Worm (Caenorhabditis elegans): ENCODE measurements around the gene C16C8.26.
A peak's percentile ranks its signal among the peaks of the same experiment; 100 is the strongest.
"Not testable (repeated sequence)": the region's sequence is repeated elsewhere in the genome, so short reads cannot be mapped to it uniquely, and the experiment has no call there.

The C16C8.26 gene

DNA sequence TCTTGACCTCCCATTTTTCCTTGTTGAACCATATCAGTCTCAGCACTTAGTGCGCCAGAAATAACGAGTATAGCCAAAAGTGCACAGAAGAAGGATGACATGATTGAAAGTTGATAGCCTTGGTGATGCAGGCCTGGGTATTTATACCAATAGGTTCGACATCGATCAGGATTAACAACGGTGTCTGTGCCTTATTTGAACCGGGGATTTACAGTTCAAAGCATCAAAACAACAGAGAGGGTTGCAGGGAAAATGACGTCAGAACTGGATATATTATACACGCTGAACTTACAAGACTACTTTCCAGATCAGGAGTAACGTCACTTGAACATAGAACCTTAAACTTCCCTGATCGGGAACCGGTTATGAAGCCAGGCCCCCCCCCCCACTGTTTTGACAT is 14.2 kb upstream of the C16C8.26 start, which contains the start of gene Y49F6B.12:
Y49F6B.12 (minus strand) TSS at position 101 of the 400 bp plus-strand sequence.
- TF ChIP-seq ets-5 (GFP tag; IDR thresholded peaks at IDR 0.05) (no peak), unc-30 (tag; optimal IDR thresholded peaks at IDR 0.05) (no peak), nhr-11 (tag; optimal IDR thresholded peaks at IDR 0.05) (no peak), elt-2 (tag; optimal IDR thresholded peaks at IDR 0.05) (no peak), aly-2 (tag; optimal IDR thresholded peaks at IDR 0.05) (no peak), nhr-19 (GFP tag; conservative IDR thresholded peaks at IDR 0.05) (no peak), jun-1 (tag; optimal IDR thresholded peaks at IDR 0.05) (no peak), pax-3 (tag; optimal IDR thresholded peaks at IDR 0.05) (no peak)

DNA sequence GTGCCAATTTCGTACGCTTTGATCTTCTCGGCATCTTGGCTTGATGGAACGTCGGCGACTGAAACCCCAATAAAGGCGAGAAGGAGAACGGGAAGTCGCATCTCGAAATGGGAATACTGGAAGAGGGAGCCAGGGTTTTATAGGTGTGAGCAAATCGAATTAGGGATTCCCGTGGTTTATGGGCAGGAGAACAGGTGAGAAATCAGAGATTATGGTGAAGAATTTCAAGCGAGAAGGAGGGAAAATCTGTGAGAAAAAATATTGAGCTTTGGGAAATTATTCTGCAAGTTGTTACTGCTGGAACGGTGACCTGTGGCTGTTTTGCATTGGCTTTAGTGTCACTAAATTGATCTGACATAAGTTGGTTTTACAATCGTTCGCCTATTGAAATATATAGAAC is 13.5 kb upstream of the C16C8.26 start, which contains the start of gene Y49F6B.13:
Y49F6B.13 (minus strand) TSS at position 101 of the 400 bp plus-strand sequence.
- TF ChIP-seq efl-1 (optimal IDR thresholded peaks at IDR 0.05) (no peak), efl-1 (GFP tag; optimal IDR thresholded peaks at IDR 0.05 in 1 of 2) (peak in 1 of 2 experiments; percentile 47), sox-4 (tag; optimal IDR thresholded peaks at IDR 0.05) (no peak)

DNA sequence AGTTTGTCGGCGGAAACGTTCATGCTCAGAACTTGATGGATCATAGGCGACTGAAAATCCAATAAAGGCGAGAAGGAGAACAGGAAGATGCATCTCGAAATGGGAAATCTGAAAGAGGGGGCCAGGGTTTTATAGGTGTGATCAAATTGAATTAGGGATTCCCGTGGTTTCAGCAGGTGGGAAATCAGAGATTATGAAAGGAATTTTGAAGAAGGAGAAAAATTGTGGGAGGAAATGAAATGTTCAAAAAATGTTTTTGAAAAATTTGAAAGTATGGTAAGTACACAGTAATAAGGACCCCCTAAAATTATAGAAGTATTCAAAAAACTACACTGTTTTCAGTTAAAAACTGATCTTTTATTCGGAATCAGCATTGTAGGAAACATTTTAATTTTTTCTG is 12.4 kb upstream of the C16C8.26 start, which contains the start of gene Y49F6B.20:
Y49F6B.20 (minus strand) TSS at position 101 of the 400 bp plus-strand sequence.
- no peak for TF ChIP-seq nhr-19 (GFP tag; conservative IDR thresholded peaks at IDR 0.05)
- TF ChIP-seq ztf-11 (tag; optimal IDR thresholded peaks at IDR 0.05) = no peak
- TF ChIP-seq tbx-2 (tag; optimal IDR thresholded peaks at IDR 0.05) = no peak
- no peak for TF ChIP-seq rnt-1 (tag; optimal IDR thresholded peaks at IDR 0.05)
- no peak for TF ChIP-seq lin-39 (tag; optimal IDR thresholded peaks at IDR 0.05)
- TF ChIP-seq ets-5 (GFP tag; IDR thresholded peaks at IDR 0.05) = no peak
- TF ChIP-seq efl-3 (GFP tag; optimal IDR thresholded peaks at IDR 0.05) = no peak
- TF ChIP-seq lin-13 (GFP tag; optimal IDR thresholded peaks at IDR 0.05) = no peak
- TF ChIP-seq ceh-90 (tag; optimal IDR thresholded peaks at IDR 0.05) = no peak
- no peak for TF ChIP-seq vab-15 (tag; optimal IDR thresholded peaks at IDR 0.05)
- no peak for TF ChIP-seq unc-62 (GFP tag; optimal IDR thresholded peaks at IDR 0.05)
- TF ChIP-seq nhr-77 (tag; optimal IDR thresholded peaks at IDR 0.05) = no peak
- TF ChIP-seq lin-15B (tag; optimal IDR thresholded peaks at IDR 0.05) = no peak
- no peak for TF ChIP-seq lir-3 (tag; optimal IDR thresholded peaks at IDR 0.05; ENCODE audit: poor library complexity)
- TF ChIP-seq dpl-1 (GFP tag; optimal IDR thresholded peaks at IDR 0.05) = no peak
- TF ChIP-seq irx-1 (tag; optimal IDR thresholded peaks at IDR 0.05) = no peak
- no peak for TF ChIP-seq lin-14 (GFP tag; optimal IDR thresholded peaks at IDR 0.05)
- TF ChIP-seq nhr-76 (tag; optimal IDR thresholded peaks at IDR 0.05) = no peak
- TF ChIP-seq hlh-4 (tag; optimal IDR thresholded peaks at IDR 0.05) = no peak

DNA sequence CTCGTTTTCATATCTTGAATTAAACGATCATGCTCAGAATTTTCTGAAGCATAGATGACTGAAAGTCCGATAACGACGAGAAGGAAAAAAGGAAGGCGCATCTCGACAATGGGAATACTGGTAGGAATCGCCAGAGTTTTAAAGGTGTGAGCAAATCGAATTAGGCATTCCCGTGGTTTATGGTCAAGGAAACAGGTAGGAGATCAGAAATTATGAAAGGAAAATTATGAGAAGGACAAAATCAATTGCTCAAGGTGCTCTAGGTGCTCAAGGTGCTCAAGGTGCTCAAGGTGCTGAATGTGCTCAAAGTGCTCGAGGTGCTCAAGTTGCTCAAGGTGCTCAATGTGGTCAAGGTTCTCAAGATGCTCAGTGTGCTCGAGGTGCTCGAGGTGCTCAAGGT is 6.5 kb upstream of the C16C8.26 start, which contains the start of gene C16C8.10:
C16C8.10 (minus strand) TSS at position 101 of the 400 bp plus-strand sequence.
- not testable (repeated sequence) for TF ChIP-seq dpl-1 (GFP tag; optimal IDR thresholded peaks at IDR 0.05); swsn-7 (tag; optimal IDR thresholded peaks at IDR 0.05); egl-27 (tag; optimal IDR thresholded peaks at IDR 0.05)

DNA sequence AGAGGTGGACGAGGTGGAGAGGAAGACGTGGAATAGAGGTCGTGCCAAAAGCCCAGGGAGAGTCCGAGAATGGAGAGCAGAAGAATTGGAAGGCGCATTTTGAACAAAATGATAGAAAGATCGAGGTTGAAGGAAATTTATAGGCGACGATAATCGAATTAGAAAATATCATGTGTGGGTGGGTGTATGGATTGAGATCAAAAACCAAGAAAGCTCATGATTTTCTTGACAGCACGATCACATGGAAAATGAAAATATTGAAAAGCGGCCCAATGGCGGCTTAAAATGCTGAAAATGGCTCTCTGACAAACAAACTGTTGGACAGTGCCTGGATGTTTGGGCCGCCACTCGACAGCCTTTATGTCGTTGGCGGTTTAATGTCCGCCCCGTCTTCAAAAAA is 5.0 kb upstream of the C16C8.26 start, which contains the start of gene C16C8.9:
C16C8.9 (minus strand) TSS at position 101 of the 400 bp plus-strand sequence.
- TF ChIP-seq mab-9 (GFP tag; IDR thresholded peaks at IDR 0.05) = no peak
- no peak for TF ChIP-seq isw-1 (GFP tag; IDR thresholded peaks at IDR 0.05)
- no peak for TF ChIP-seq ceh-8 (GFP tag; optimal IDR thresholded peaks at IDR 0.05)
- no peak for TF ChIP-seq ces-1 (GFP tag; optimal IDR thresholded peaks at IDR 0.05)
- TF ChIP-seq ceh-90 (tag; optimal IDR thresholded peaks at IDR 0.05) = no peak
- TF ChIP-seq nhr-77 (tag; optimal IDR thresholded peaks at IDR 0.05) = no peak
- no peak for TF ChIP-seq elt-3 (tag; optimal IDR thresholded peaks at IDR 0.05)
- TF ChIP-seq nhr-85 (tag) = no peak
- TF ChIP-seq mef-2 (tag; optimal IDR thresholded peaks at IDR 0.05) = no peak
- TF ChIP-seq fkh-10 (GFP tag; optimal IDR thresholded peaks at IDR 0.05) = no peak
- TF ChIP-seq lir-3 (tag; optimal IDR thresholded peaks at IDR 0.05; ENCODE audit: poor library complexity) = no peak
- no peak for TF ChIP-seq unc-86 (tag; optimal IDR thresholded peaks at IDR 0.05)
- TF ChIP-seq efl-3 (GFP tag; optimal IDR thresholded peaks at IDR 0.05) = no peak
- no peak for TF ChIP-seq aha-1 (tag; optimal IDR thresholded peaks at IDR 0.05)
- no peak for TF ChIP-seq Y116A8C.19 (tag; optimal IDR thresholded peaks at IDR 0.05; ENCODE audit: borderline replicate concordance)
- no peak for TF ChIP-seq aly-2 (tag; optimal IDR thresholded peaks at IDR 0.05)
- no peak for TF ChIP-seq egl-13 (tag; optimal IDR thresholded peaks at IDR 0.05)
- no peak for TF ChIP-seq skn-1 (tag; optimal IDR thresholded peaks at IDR 0.05)
- TF ChIP-seq ztf-11 (tag; optimal IDR thresholded peaks at IDR 0.05) = no peak

Measured in whole organism, L1 larva.